Worm (Caenorhabditis elegans) whole organism, mixed stage, embryonic: ENCODE data around the gene K04C2.2.
A peak's percentile ranks its signal among the peaks of the same experiment; 100 is the strongest.

ENCODE experiments used
- M03D4.4 ChIP-seq: sonication (generic microtip); optimal IDR thresholded peaks from 2 replicates; lab custom pipeline; 2017; ENCODE audit warnings: mild to moderate bottlenecking, missing genetic modification characterization, missing compliant biosample characterization
- bed-3 ChIP-seq: fragments of 200-800 bp; sonication (Bioruptor generic); optimal IDR thresholded peaks from 3 replicates; lab custom pipeline; 2018; ENCODE audit warnings: mild to moderate bottlenecking, missing genetic modification characterization, moderate library complexity, missing compliant biosample characterization
- blmp-1 ChIP-seq: fragments of 150-350 bp; optimal IDR thresholded peaks from 2 replicates; lab custom pipeline; 2014; ENCODE audit warnings: missing biosample characterization, missing genetic modification characterization
- ceh-39 ChIP-seq: fragments of 150-350 bp; optimal IDR thresholded peaks from 2 replicates; lab custom pipeline; 2014; ENCODE audit warnings: missing biosample characterization, missing genetic modification characterization
- ceh-43 ChIP-seq: fragments of 200-800 bp; sonication (Bioruptor generic); optimal IDR thresholded peaks from 2 replicates; lab custom pipeline; 2018; ENCODE audit warnings: mild to moderate bottlenecking, missing genetic modification characterization, moderate library complexity, missing compliant biosample characterization
- ceh-83 ChIP-seq: fragments of 200-800 bp; sonication (Bioruptor generic); optimal IDR thresholded peaks from 2 replicates; lab custom pipeline; 2018; ENCODE audit warnings: mild to moderate bottlenecking, missing genetic modification characterization, missing compliant biosample characterization
- ces-1 ChIP-seq: fragments of 150-350 bp; optimal IDR thresholded peaks from 2 replicates; lab custom pipeline; 2014; ENCODE audit warnings: missing biosample characterization, missing genetic modification reagents, missing genetic modification characterization
- cnd-1 ChIP-seq: fragments of 200-800 bp; sonication (Bioruptor generic); optimal IDR thresholded peaks from 2 replicates; lab custom pipeline; 2018; ENCODE audit warnings: mild to moderate bottlenecking, missing genetic modification characterization, missing compliant biosample characterization
- drap-1 ChIP-seq: fragments of 200-800 bp; sonication (Bioruptor generic); optimal IDR thresholded peaks from 3 replicates; lab custom pipeline; 2018; ENCODE audit warnings: mild to moderate bottlenecking, missing genetic modification characterization, missing compliant biosample characterization
- elt-3 ChIP-seq: fragments of 150-350 bp; optimal IDR thresholded peaks from 2 replicates; lab custom pipeline; 2014; ENCODE audit warnings: missing biosample characterization, missing genetic modification characterization
- flh-1 ChIP-seq: fragments of 200-800 bp; sonication (Bioruptor generic); optimal IDR thresholded peaks from 2 replicates; lab custom pipeline; 2018; ENCODE audit warnings: mild to moderate bottlenecking, missing genetic modification characterization, moderate library complexity, missing compliant biosample characterization
- ham-2 ChIP-seq: fragments of 200-800 bp; sonication (Bioruptor generic); optimal IDR thresholded peaks from 2 replicates; lab custom pipeline; 2018; ENCODE audit warnings: mild to moderate bottlenecking, missing genetic modification characterization, missing compliant biosample characterization
- hlh-1 ChIP-seq: fragments of 150-350 bp; optimal IDR thresholded peaks from 2 replicates; lab custom pipeline; 2014; ENCODE audit warnings: missing biosample characterization, missing genetic modification reagents, missing genetic modification characterization
- lin-13 ChIP-seq: fragments of 150-350 bp; optimal IDR thresholded peaks from 2 replicates; lab custom pipeline; 2014; ENCODE audit warnings: missing biosample characterization, missing genetic modification characterization
- lin-32 ChIP-seq: fragments of 200-800 bp; sonication (Bioruptor generic); optimal IDR thresholded peaks from 2 replicates; lab custom pipeline; 2018; ENCODE audit warnings: mild to moderate bottlenecking, missing genetic modification characterization, missing compliant biosample characterization
- lsy-2 ChIP-seq: fragments of 150-350 bp; optimal IDR thresholded peaks from 2 replicates; lab custom pipeline; 2014; ENCODE audit warnings: missing biosample characterization, missing genetic modification characterization
- mab-5 ChIP-seq: fragments of 150-350 bp; optimal IDR thresholded peaks from 2 replicates; lab custom pipeline; 2014; ENCODE audit warnings: missing biosample characterization, missing genetic modification characterization
- mep-1 ChIP-seq: fragments of 150-350 bp; optimal IDR thresholded peaks from 2 replicates; lab custom pipeline; 2017; ENCODE audit warnings: missing biosample characterization, missing genetic modification reagents, missing genetic modification characterization, inconsistent platforms
- mls-2 ChIP-seq: sonication (generic microtip); optimal IDR thresholded peaks from 2 replicates; lab custom pipeline; 2016; ENCODE audit warnings: mild to moderate bottlenecking, missing genetic modification characterization, moderate library complexity, missing compliant biosample characterization
- nhr-12 ChIP-seq: fragments of 150-350 bp; optimal IDR thresholded peaks from 2 replicates; lab custom pipeline; 2014; ENCODE audit warnings: missing biosample characterization, missing genetic modification characterization
- nhr-2 ChIP-seq: fragments of 150-350 bp; optimal IDR thresholded peaks from 2 replicates; lab custom pipeline; 2014; ENCODE audit warnings: missing biosample characterization, missing genetic modification characterization
- nhr-237 ChIP-seq: fragments of 150-350 bp; optimal IDR thresholded peaks from 2 replicates; lab custom pipeline; 2014; ENCODE audit warnings: missing biosample characterization, missing genetic modification characterization
- nhr-28 ChIP-seq: fragments of 150-350 bp; optimal IDR thresholded peaks from 2 replicates; lab custom pipeline; 2014; ENCODE audit warnings: missing biosample characterization, missing genetic modification characterization
- nhr-76 ChIP-seq: sonication (generic microtip); optimal IDR thresholded peaks from 2 replicates; lab custom pipeline; 2017; ENCODE audit warnings: missing biosample characterization, missing genetic modification characterization
- sem-2 ChIP-seq: fragments of 200-800 bp; sonication (Bioruptor generic); optimal IDR thresholded peaks from 2 replicates; lab custom pipeline; 2018; ENCODE audit warnings: mild to moderate bottlenecking, missing genetic modification characterization, missing compliant biosample characterization
- snpc-4 ChIP-seq: fragments of 150-350 bp; optimal IDR thresholded peaks from 2 replicates; lab custom pipeline; 2014; ENCODE audit warnings: missing biosample characterization, missing genetic modification characterization
- sptf-1 ChIP-seq: sonication (generic microtip); optimal IDR thresholded peaks from 2 replicates; lab custom pipeline; 2017; ENCODE audit warnings: mild to moderate bottlenecking, missing genetic modification characterization, moderate library complexity, missing compliant biosample characterization
- tbx-8 ChIP-seq: fragments of 200-800 bp; sonication (Bioruptor generic); optimal IDR thresholded peaks from 2 replicates; lab custom pipeline; 2018; ENCODE audit warnings: mild to moderate bottlenecking, missing genetic modification characterization, moderate library complexity, missing compliant biosample characterization
- unc-120 ChIP-seq: sonication (generic microtip); optimal IDR thresholded peaks from 2 replicates; lab custom pipeline; 2017; ENCODE audit warnings: missing genetic modification characterization, missing compliant biosample characterization; ENCODE audit not compliant: poor library complexity, severe bottlenecking
- unc-39 ChIP-seq: fragments of 150-350 bp; optimal IDR thresholded peaks from 2 replicates; lab custom pipeline; 2014; ENCODE audit warnings: missing biosample characterization, missing genetic modification characterization
- unc-62 ChIP-seq: fragments of 150-350 bp; optimal IDR thresholded peaks from 2 replicates; lab custom pipeline; 2014; ENCODE audit warnings: missing biosample characterization, missing genetic modification reagents, missing genetic modification characterization
- ztf-11 ChIP-seq: fragments of 150-350 bp; optimal IDR thresholded peaks from 2 replicates; lab custom pipeline; 2014; ENCODE audit warnings: missing biosample characterization, missing genetic modification characterization

K04C2.2 gene

DNA sequence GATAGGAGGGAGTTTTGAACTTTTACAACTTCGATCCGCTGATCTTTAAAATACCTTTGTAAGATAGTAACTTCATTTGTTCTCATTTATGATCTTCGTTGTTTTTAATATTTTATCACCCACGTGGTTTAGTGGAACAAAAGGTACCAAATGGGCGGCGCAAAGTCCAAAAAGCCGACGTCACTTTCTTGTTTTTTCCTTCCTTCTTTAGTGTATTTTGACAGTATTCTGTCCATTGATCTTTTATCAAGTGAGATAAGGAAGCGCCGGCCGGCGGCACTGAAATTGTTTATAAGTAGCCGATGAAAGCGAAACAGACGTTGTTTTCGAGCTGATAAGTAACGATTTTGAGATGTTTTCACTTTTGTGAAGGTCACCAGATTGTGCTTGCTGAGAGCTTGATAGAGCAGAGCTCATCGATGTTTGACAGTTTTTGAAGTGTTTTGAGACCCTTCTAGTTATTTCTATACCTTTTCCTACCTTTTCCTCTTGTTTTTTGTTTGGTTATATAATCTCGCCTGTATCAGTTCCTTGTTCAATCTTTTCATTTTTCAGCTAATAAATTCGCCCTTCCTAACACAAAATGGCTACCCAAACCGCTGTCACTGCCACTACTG, 16.9 kb upstream of the K04C2.2 start, which contains the start of gene K04C2.3:
Gene K04C2.3, plus strand, starts transcription at position 556 of the 617 bp plus-strand sequence.
- TF ChIP-seq snpc-4 (tag; lab: Kevin White, UChicago) (no peak), nhr-12 (no peak), ham-2 (GFP tag; lab: Kevin White, UChicago) (no peak), flh-1 (no peak), unc-62 (no peak), tbx-8 (GFP tag; lab: Kevin White, UChicago) (no peak), ceh-39 (tag; lab: Kevin White, UChicago) (no peak), nhr-28 (no peak), nhr-2 (tag; lab: Kevin White, UChicago) (no peak)

DNA sequence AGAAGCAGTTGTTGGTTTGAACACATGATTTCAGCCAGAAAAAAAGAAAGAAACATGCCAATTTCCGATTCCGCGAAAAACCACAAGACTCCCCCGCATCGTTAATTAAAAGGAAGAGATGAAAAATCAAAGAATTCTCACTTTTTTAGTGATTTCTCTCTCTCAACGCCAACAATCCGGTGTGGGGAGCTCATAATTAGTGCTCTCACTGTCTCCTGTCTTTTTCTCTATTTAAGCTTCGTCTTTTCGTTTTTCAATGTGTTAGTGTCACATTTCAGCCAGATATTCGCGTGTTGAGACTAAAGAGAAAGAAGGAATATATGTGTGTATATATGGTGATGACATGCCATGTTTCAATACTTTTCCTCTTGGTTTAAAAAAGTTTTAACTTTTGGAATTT, 15.8 kb upstream of the K04C2.2 start:
- TF ChIP-seq lin-32 (GFP tag; lab: Kevin White, UChicago): no peak
- no peak for TF ChIP-seq drap-1 (GFP tag; lab: Kevin White, UChicago)
- TF ChIP-seq snpc-4 (tag; lab: Kevin White, UChicago): no peak
- no peak for TF ChIP-seq tbx-8 (GFP tag; lab: Kevin White, UChicago)
- no peak for TF ChIP-seq nhr-2 (tag; lab: Kevin White, UChicago)
- TF ChIP-seq unc-62: no peak
- no peak for TF ChIP-seq ham-2 (GFP tag; lab: Kevin White, UChicago)

ce11 chrIII:6880797-6881196, 8.8 kb upstream of the K04C2.2 start, which contains the start of gene K04C2.7:
K04C2.7 (plus strand) TSS chrIII:6881097.
- no peak for TF ChIP-seq drap-1 (GFP tag; lab: Kevin White, UChicago)
- TF ChIP-seq bed-3 (GFP tag; lab: Kevin White, UChicago): no peak
- no peak for TF ChIP-seq hlh-1 (tag; lab: Kevin White, UChicago)
- TF ChIP-seq ceh-39 (tag; lab: Kevin White, UChicago): no peak
- TF ChIP-seq mls-2 (tag; lab: Kevin White, UChicago): no peak
- TF ChIP-seq nhr-12: no peak
- no peak for TF ChIP-seq elt-3 (tag; lab: Kevin White, UChicago)
- TF ChIP-seq nhr-76 (tag; lab: Kevin White, UChicago): no peak
- TF ChIP-seq blmp-1 (tag; lab: Kevin White, UChicago): no peak
- TF ChIP-seq unc-120 (tag; lab: Kevin White, UChicago): no peak
- TF ChIP-seq ces-1 (GFP tag; lab: Kevin White, UChicago): no peak
- no peak for TF ChIP-seq lin-13 (tag; lab: Kevin White, UChicago)
- no peak for TF ChIP-seq unc-39 (tag; lab: Kevin White, UChicago)
- no peak for TF ChIP-seq cnd-1 (tag; lab: Kevin White, UChicago)
- no peak for TF ChIP-seq nhr-237 (tag; lab: Kevin White, UChicago)
- no peak for TF ChIP-seq lin-32 (GFP tag; lab: Kevin White, UChicago)
- no peak for TF ChIP-seq nhr-28

DNA sequence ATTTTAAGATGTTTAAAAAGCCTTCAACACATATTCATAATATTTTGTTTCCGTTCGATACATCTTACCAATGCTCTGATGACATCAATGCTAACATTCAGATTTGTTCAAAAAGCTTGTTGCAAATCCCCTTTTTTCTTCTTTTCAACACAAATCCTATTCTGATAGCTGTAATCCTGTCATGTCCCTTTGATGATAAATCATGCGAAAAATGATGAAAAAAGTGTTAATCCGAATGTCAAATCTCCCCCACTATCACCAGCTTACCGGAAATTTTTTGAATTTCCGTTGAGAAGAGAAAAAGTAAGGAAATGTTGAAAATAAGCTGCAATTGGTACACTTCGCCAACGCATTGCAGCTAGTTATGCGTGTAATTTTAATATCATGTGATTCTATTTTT, 7.8 kb upstream of the K04C2.2 start:
- no peak for TF ChIP-seq lin-13 (tag; lab: Kevin White, UChicago)
- TF ChIP-seq, all 35 proteins: peak for 0

- TF ChIP-seq M03D4.4 (tag; lab: Kevin White, UChicago) (no peak), hlh-1 (tag; lab: Kevin White, UChicago) (no peak)
- TF ChIP-seq, all 35 proteins: peak for 0
Measured at ce11 chrIII:6884203-6884602, 5.4 kb upstream of the K04C2.2 start, which contains the start of gene med-2. med-2 (plus strand) TSS chrIII:6884503.

ce11 chrIII:6885889-6886288, 3.7 kb upstream of the K04C2.2 start:
- TF ChIP-seq sptf-1 (tag; lab: Kevin White, UChicago) (no peak), ham-2 (GFP tag; lab: Kevin White, UChicago) (no peak)

ce11 chrIII:6887574-6887973, 2.0 kb upstream of the K04C2.2 start:
- TF ChIP-seq nhr-237 (tag; lab: Kevin White, UChicago): no peak
- TF ChIP-seq elt-3 (tag; lab: Kevin White, UChicago): no peak
- peak; percentile 68 for TF ChIP-seq sem-2 (GFP tag; lab: Kevin White, UChicago)
- TF ChIP-seq tbx-8 (GFP tag; lab: Kevin White, UChicago): peak; percentile 46
- peak; percentile 45 for TF ChIP-seq lsy-2 (tag; lab: Kevin White, UChicago)
- TF ChIP-seq ceh-43 (GFP tag; lab: Kevin White, UChicago): peak; percentile 64
- peak; percentile 55 for TF ChIP-seq mep-1 (tag; lab: Kevin White, UChicago)
- TF ChIP-seq lin-32 (GFP tag; lab: Kevin White, UChicago): peak; percentile 60
- no peak for TF ChIP-seq blmp-1 (tag; lab: Kevin White, UChicago)
- TF ChIP-seq drap-1 (GFP tag; lab: Kevin White, UChicago): peak; percentile 61
- no peak for TF ChIP-seq snpc-4 (tag; lab: Kevin White, UChicago)
- TF ChIP-seq nhr-12: no peak
- peak; percentile 16 for TF ChIP-seq lin-13 (tag; lab: Kevin White, UChicago)
- peak; percentile 32 for TF ChIP-seq ztf-11 (tag; lab: Kevin White, UChicago)
- TF ChIP-seq mab-5 (tag; lab: Kevin White, UChicago): no peak
- peak; percentile 80 for TF ChIP-seq unc-120 (tag; lab: Kevin White, UChicago)
- TF ChIP-seq sptf-1 (tag; lab: Kevin White, UChicago): peak; percentile 87
- TF ChIP-seq ham-2 (GFP tag; lab: Kevin White, UChicago): peak; percentile 41
- peak; percentile 38 for TF ChIP-seq nhr-28
- peak; percentile 81 for TF ChIP-seq ceh-83 (GFP tag; lab: Kevin White, UChicago)
- TF ChIP-seq flh-1: peak; percentile 46
- TF ChIP-seq ces-1 (GFP tag; lab: Kevin White, UChicago): peak; percentile 56
- peak; percentile 81 for TF ChIP-seq M03D4.4 (tag; lab: Kevin White, UChicago)
- peak; percentile 13 for TF ChIP-seq unc-39 (tag; lab: Kevin White, UChicago)
- peak; percentile 85 for TF ChIP-seq mls-2 (tag; lab: Kevin White, UChicago)
- TF ChIP-seq cnd-1 (tag; lab: Kevin White, UChicago): peak; percentile 70
- TF ChIP-seq hlh-1 (tag; lab: Kevin White, UChicago): peak; percentile 42
- peak; percentile 63 for TF ChIP-seq bed-3 (GFP tag; lab: Kevin White, UChicago)
